Worm (Caenorhabditis elegans): ENCODE results near the gene gtr-1.

DNA sequence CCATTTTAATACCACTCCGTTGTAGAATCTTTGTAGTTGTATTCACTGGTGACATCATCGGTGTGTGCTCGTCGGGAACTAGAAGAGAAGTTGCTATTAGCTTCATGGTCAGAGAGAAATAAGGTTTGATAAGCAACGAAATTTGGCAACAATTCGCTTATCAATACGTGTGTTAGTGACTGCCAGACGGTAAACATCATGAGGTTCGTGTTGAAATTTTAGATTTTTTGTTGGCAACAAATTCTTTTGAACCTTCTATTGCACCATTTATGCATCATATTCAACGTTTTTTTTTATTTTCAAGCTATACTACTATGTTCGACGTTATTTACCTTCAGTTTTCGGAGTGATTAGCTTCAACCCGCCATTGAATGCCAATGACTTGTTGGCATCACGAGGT is 21.2 kb downstream of the gtr-1 start:
- TF ChIP-seq pqm-1 (tag; optimal IDR thresholded peaks at IDR 0.05) = no peak
- TF ChIP-seq egl-27 (tag; optimal IDR thresholded peaks at IDR 0.05) = no peak
- no peak for TF ChIP-seq blmp-1 (tag; optimal IDR thresholded peaks at IDR 0.05)
- no peak for TF ChIP-seq elt-3 (tag; optimal IDR thresholded peaks at IDR 0.05)
- no peak for TF ChIP-seq mef-2 (tag; optimal IDR thresholded peaks at IDR 0.05)
- TF ChIP-seq zag-1 (tag; optimal IDR thresholded peaks at IDR 0.05) = no peak
- no peak for TF ChIP-seq fkh-10 (GFP tag; optimal IDR thresholded peaks at IDR 0.05)
- no peak for TF ChIP-seq fos-1 (tag; optimal IDR thresholded peaks at IDR 0.05)
- no peak for TF ChIP-seq lin-13 (GFP tag; optimal IDR thresholded peaks at IDR 0.05)
- no peak for TF ChIP-seq skn-1 (tag; optimal IDR thresholded peaks at IDR 0.05)
- no peak for TF ChIP-seq efl-1 (optimal IDR thresholded peaks at IDR 0.05)
- TF ChIP-seq efl-1 (GFP tag; optimal IDR thresholded peaks at IDR 0.05 in 1 of 2) = no peak
- TF ChIP-seq lin-35 (GFP tag; optimal IDR thresholded peaks at IDR 0.05) = peak in 1 of 2 experiments; percentile 30
